Fruit fly (Drosophila melanogaster) ovary, adult (tissue): ENCODE data around the gene CG42692.

ENCODE experiments used
- CG17801 ChIP-seq: fragments of 200-800 bp; optimal IDR thresholded peaks from 2 replicates; lab custom pipeline; 2019; ENCODE audit warnings: missing biosample characterization, mild to moderate bottlenecking, missing genetic modification characterization, moderate library complexity; ENCODE audit not compliant: partially characterized antibody

Gene CG42692

dm6 chr2L:14025485-14025933 lies 17.6 kb downstream of the CG42692 start:
- TF ChIP-seq CG17801 (GFP tag; lab: Kevin White, UChicago): no peak

dm6 chr2L:14026778-14027177 lies 18.9 kb downstream of the CG42692 start, which contains the start of gene hll:
Gene hll (plus strand): TSS chr2L:14027001.
- no peak for TF ChIP-seq CG17801 (GFP tag; lab: Kevin White, UChicago)

- no peak for TF ChIP-seq CG17801 (GFP tag; lab: Kevin White, UChicago)
Observed at dm6 chr2L:14029235-14029634, 21.3 kb downstream of the CG42692 start.

- no peak for TF ChIP-seq CG17801 (GFP tag; lab: Kevin White, UChicago)
Observed at dm6 chr2L:14031439-14031838, 23.5 kb downstream of the CG42692 start, which contains the start of gene CG18095. Gene CG18095 (minus strand): TSS chr2L:14031539.

- no peak for TF ChIP-seq CG17801 (GFP tag; lab: Kevin White, UChicago)
Observed at dm6 chr2L:14038718-14039117, 30.8 kb downstream of the CG42692 start.

dm6 chr2L:14039936-14040483 lies 32.1 kb downstream of the CG42692 start, which contains the start of gene nAChRalpha5:
Gene nAChRalpha5 (plus strand): TSS chr2L:14040170.
- TF ChIP-seq CG17801 (GFP tag; lab: Kevin White, UChicago): no peak

dm6 chr2L:14045562-14046196 lies 37.8 kb downstream of the CG42692 start:
- TF ChIP-seq CG17801 (GFP tag; lab: Kevin White, UChicago): no peak

- TF ChIP-seq CG17801 (GFP tag; lab: Kevin White, UChicago): no peak
Observed at dm6 chr2L:14047170-14047632, 39.3 kb downstream of the CG42692 start, which contains the start of gene NimC4. Gene NimC4 (plus strand): TSS chr2L:14047582.

- no peak for TF ChIP-seq CG17801 (GFP tag; lab: Kevin White, UChicago)
Observed at dm6 chr2L:14049958-14050357, 42.1 kb downstream of the CG42692 start.

- no peak for TF ChIP-seq CG17801 (GFP tag; lab: Kevin White, UChicago)
Observed at dm6 chr2L:14054281-14054680, 46.4 kb downstream of the CG42692 start.

- no peak for TF ChIP-seq CG17801 (GFP tag; lab: Kevin White, UChicago)
Observed at dm6 chr2L:14054903-14055302, 47.0 kb downstream of the CG42692 start.
